Worm (Caenorhabditis elegans): ENCODE data around the gene T05A7.13.

DNA sequence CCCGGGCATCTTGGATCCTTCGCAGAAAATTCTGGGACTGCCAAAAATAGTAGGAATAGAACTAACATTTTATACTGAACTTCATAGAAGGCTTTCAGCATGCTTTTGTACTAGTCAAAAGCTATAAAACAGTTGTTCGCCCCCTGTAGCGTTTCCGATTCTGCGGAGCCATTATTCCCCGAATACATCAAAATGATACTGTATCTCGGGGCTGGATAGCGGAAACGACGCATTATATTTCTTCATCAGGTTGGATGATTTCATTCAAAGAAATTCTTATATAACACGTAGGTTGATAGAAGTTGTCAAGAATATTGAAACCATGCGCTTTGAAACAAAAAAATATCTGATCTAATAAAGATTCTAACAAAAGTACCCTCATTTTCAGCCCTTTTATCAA is 43.2 kb downstream of the T05A7.13 start, which contains the start of gene clec-137:
- TF ChIP-seq elt-3 (tag; optimal IDR thresholded peaks at IDR 0.05) (no peak), snpc-4 (tag; optimal IDR thresholded peaks at IDR 0.05) (no peak), nhr-11 (tag; optimal IDR thresholded peaks at IDR 0.05) (no peak), lin-13 (GFP tag; optimal IDR thresholded peaks at IDR 0.05) (no peak), ceh-82 (tag; optimal IDR thresholded peaks at IDR 0.05) (no peak)

All from whole organism, L2 larva.